Worm (Caenorhabditis elegans) whole organism, midembryonic: ENCODE data around the gene nhr-178.

ENCODE experiments used
- T22C8.4 ChIP-seq: fragments of 200-800 bp; sonication (Bioruptor generic); IDR thresholded peaks from 2 replicates; pipeline ENCODE4 v1.3.6; 2022; ENCODE audit warnings: missing genetic modification characterization, missing compliant biosample characterization
- cog-1 ChIP-seq: sonication (generic microtip); optimal IDR thresholded peaks from 2 replicates; lab custom pipeline; 2016; ENCODE audit warnings: missing genetic modification characterization, missing compliant biosample characterization
- flt-1 ChIP-seq: fragments of 200-800 bp; sonication (Bioruptor generic); IDR thresholded peaks from 2 replicates; pipeline ENCODE4 v1.3.6; 2022; ENCODE audit warnings: missing genetic modification characterization, missing compliant biosample characterization
- klf-2 ChIP-seq: fragments of 200-800 bp; sonication (Bioruptor generic); conservative IDR thresholded peaks from 2 replicates; pipeline ENCODE4 v1.3.6; 2022; ENCODE audit warnings: missing genetic modification reagents, missing genetic modification characterization, missing compliant biosample characterization
- med-1 ChIP-seq: sonication (generic microtip); optimal IDR thresholded peaks from 2 replicates; lab custom pipeline; 2017; ENCODE audit warnings: missing genetic modification characterization, mild to moderate bottlenecking, missing compliant biosample characterization, antibody characterized with exemption, missing genetic modification reagents; ENCODE audit not compliant: insufficient read depth
- ref-1 ChIP-seq: fragments of 200-800 bp; sonication (Bioruptor generic); conservative IDR thresholded peaks from 2 replicates; pipeline ENCODE4 v1.3.6; 2022; ENCODE audit warnings: missing genetic modification reagents, missing genetic modification characterization, missing compliant biosample characterization
- tab-1 ChIP-seq: fragments of 200-800 bp; sonication (Bioruptor generic); IDR thresholded peaks from 2 replicates; pipeline ENCODE4 v1.3.6; 2022; ENCODE audit warnings: missing genetic modification characterization, missing compliant biosample characterization
- ztf-23 ChIP-seq: fragments of 200-800 bp; sonication (Bioruptor generic); IDR thresholded peaks from 2 replicates; pipeline ENCODE4 v1.3.6; 2022; ENCODE audit warnings: missing genetic modification reagents, missing genetic modification characterization, missing compliant biosample characterization
- ztf-29 ChIP-seq: fragments of 200-800 bp; sonication (Bioruptor generic); IDR thresholded peaks from 2 replicates; pipeline ENCODE4 v1.3.6; 2022; ENCODE audit warnings: missing genetic modification reagents, missing genetic modification characterization, missing compliant biosample characterization

DNA sequence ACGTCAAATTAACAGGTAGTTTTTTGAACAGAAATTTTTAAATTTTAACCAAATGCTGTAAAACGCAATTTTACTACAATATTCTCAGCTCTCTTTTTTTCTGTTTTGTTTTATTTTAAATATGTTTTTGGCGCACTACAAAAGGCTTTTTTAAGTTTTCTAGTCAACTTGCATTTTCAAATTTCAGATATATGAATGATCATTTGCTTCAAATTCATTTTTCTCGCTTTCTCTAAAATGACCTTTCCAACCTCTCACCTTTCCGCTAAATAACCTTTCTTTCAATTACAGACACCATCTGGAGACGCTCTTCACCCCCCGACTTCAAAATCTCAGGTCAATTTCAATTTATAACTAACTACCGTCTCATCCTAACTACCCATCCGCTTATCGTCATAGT lies 41.0 kb downstream of the nhr-178 start, which contains the start of gene cdc-25.2:
- no peak for TF ChIP-seq ztf-23 (GFP tag; lab: Robert Waterston, UW)
- no peak for TF ChIP-seq tab-1
- no peak for TF ChIP-seq flt-1 (GFP tag; lab: Robert Waterston, UW)
- TF ChIP-seq T22C8.4 (GFP tag; lab: Robert Waterston, UW) = no peak
- no peak for TF ChIP-seq ref-1 (GFP tag; lab: Robert Waterston, UW)
- TF ChIP-seq med-1 (GFP tag; lab: Kevin White, UChicago) = no peak
- no peak for TF ChIP-seq klf-2 (GFP tag; lab: Robert Waterston, UW)
- no peak for TF ChIP-seq cog-1 (tag; lab: Kevin White, UChicago)
- no peak for TF ChIP-seq ztf-29 (GFP tag; lab: Robert Waterston, UW)
